Worm (Caenorhabditis elegans): ENCODE measurements around the gene gnrr-6.

ce11 chrX:11136988-11137387 is 41.7 kb upstream of the gnrr-6 start:
- no peak for TF ChIP-seq nhr-232 (tag; optimal IDR thresholded peaks at IDR 0.05)
- no peak for TF ChIP-seq pros-1 (tag; optimal IDR thresholded peaks at IDR 0.05)
- no peak for TF ChIP-seq pha-4 (tag; optimal IDR thresholded peaks at IDR 0.05)
- no peak for TF ChIP-seq ets-4 (tag; optimal IDR thresholded peaks at IDR 0.05)
- no peak for TF ChIP-seq ttx-3 (tag; optimal IDR thresholded peaks at IDR 0.05)
- TF ChIP-seq unc-86 (tag; optimal IDR thresholded peaks at IDR 0.05) = no peak
- no peak for TF ChIP-seq pqm-1 (tag; optimal IDR thresholded peaks at IDR 0.05)
- TF ChIP-seq ahr-1 (tag; optimal IDR thresholded peaks at IDR 0.05) = no peak
- no peak for TF ChIP-seq ceh-18 (tag; optimal IDR thresholded peaks at IDR 0.05)

Measured in whole organism, late embryonic.